Fruit fly (Drosophila melanogaster): ENCODE measurements around the gene Diedel3.
A peak's percentile ranks its signal among the peaks of the same experiment; 100 is the strongest.

dm6 chrX:19008882-19009281 lies 41.4 kb upstream of the Diedel3 start:
- TF ChIP-seq CG12391 (tag; optimal IDR thresholded peaks at IDR 0.05) (peak; percentile 46), stwl (tag; optimal IDR thresholded peaks at IDR 0.05) (peak; percentile 15), croc (GFP tag; conservative IDR thresholded peaks at IDR 0.05) (peak; percentile 53; the same call in 1 of the 3 replicates), CG17612 (GFP tag; IDR thresholded peaks at IDR 0.05) (no peak), Dek (tag; optimal IDR thresholded peaks at IDR 0.05) (no peak), CG13775 (GFP tag; optimal IDR thresholded peaks at IDR 0.05) (no peak), CG2678 (tag; optimal IDR thresholded peaks at IDR 0.05) (peak; percentile 58)
